Fruit fly (Drosophila melanogaster) whole organism: Measurements from ENCODE around the gene CG12057.

Experiments
- CG8478 ChIP-seq: fragments of >200 bp; optimal IDR thresholded peaks from 2 replicates; lab custom pipeline; 2018; ENCODE audit warnings: inconsistent platforms
- EcR ChIP-seq, 2 experiments: fragments of >200 bp; optimal IDR thresholded peaks; 2 replicates each; lab custom pipeline; 2017; ENCODE audit warnings: missing biosample characterization in 2 of 2, missing genetic modification characterization in 2 of 2, missing genetic modification reagents in 2 of 2
- pan ChIP-seq: fragments of >200 bp; optimal IDR thresholded peaks from 2 replicates; lab custom pipeline; 2017
- psq ChIP-seq: fragments of >200 bp; optimal IDR thresholded peaks from 2 replicates; lab custom pipeline; 2017

dm6 chrX:9159736-9160135 lies 31.7 kb upstream of the CG12057 start, which contains the start of gene NdufA3:
- TF ChIP-seq EcR (GFP tag; optimal IDR thresholded peaks at IDR 0.05; lab: Kevin White, UChicago) (no peak), psq (lab: Kevin White, UChicago) (no peak), CG8478 (lab: Kevin White, UChicago) (no peak), pan (no peak)
